Fruit fly (Drosophila melanogaster) whole organism, pupa: ENCODE results near the gene RabGGTb.
A peak's percentile ranks its signal among the peaks of the same experiment; 100 is the strongest.

ENCODE experiments used
- CG10348 ChIP-seq: fragments of 200-800 bp; sonication (Bioruptor generic); IDR thresholded peaks from 2 replicates; pipeline ENCODE4 v1.3.6; 2022; ENCODE audit warnings: missing biosample characterization, missing genetic modification characterization
- CG12605 ChIP-seq: fragments of 200-800 bp; sonication (Bioruptor generic); IDR thresholded peaks from 2 replicates; pipeline ENCODE4 v1.3.6; 2022; ENCODE audit warnings: missing biosample characterization, missing genetic modification characterization
- CG13204 ChIP-seq: fragments of 200-800 bp; sonication (Bioruptor generic); optimal IDR thresholded peaks from 2 replicates; lab custom pipeline; 2018; ENCODE audit warnings: missing biosample characterization, mild to moderate bottlenecking, missing genetic modification characterization, moderate library complexity
- CG14655 ChIP-seq: fragments of 200-800 bp; sonication (Bioruptor generic); optimal IDR thresholded peaks from 3 replicates; lab custom pipeline; 2017; ENCODE audit warnings: mild to moderate bottlenecking, missing biosample characterization, missing genetic modification reagents, missing genetic modification characterization
- CG15710 ChIP-seq: fragments of 200-800 bp; sonication (Bioruptor generic); optimal IDR thresholded peaks from 2 replicates; lab custom pipeline; 2018; ENCODE audit warnings: missing biosample characterization, mild to moderate bottlenecking, missing genetic modification characterization, moderate library complexity
- CG17806 ChIP-seq: fragments of 200-800 bp; sonication (Bioruptor generic); optimal IDR thresholded peaks from 2 replicates; lab custom pipeline; 2018; ENCODE audit warnings: missing biosample characterization, mild to moderate bottlenecking, missing genetic modification characterization, moderate library complexity
- CG32121 ChIP-seq: fragments of 200-800 bp; sonication (Bioruptor generic); IDR thresholded peaks from 2 replicates; pipeline ENCODE4 v1.3.6; 2022; ENCODE audit warnings: missing biosample characterization, missing genetic modification characterization
- CG34367 ChIP-seq: fragments of 200-800 bp; sonication (Bioruptor generic); optimal IDR thresholded peaks from 2 replicates; lab custom pipeline; 2018; ENCODE audit warnings: missing biosample characterization, mild to moderate bottlenecking, missing genetic modification characterization
- CG4496 ChIP-seq: fragments of 200-800 bp; sonication (Bioruptor generic); IDR thresholded peaks from 3 replicates; pipeline ENCODE4 v1.3.6; 2022; ENCODE audit warnings: missing biosample characterization, missing genetic modification characterization
- CG8159 ChIP-seq: fragments of 200-800 bp; sonication (Bioruptor generic); optimal IDR thresholded peaks from 3 replicates; lab custom pipeline; 2018; ENCODE audit warnings: missing biosample characterization, mild to moderate bottlenecking, missing genetic modification characterization, moderate library complexity
- CG8301 ChIP-seq: fragments of 200-800 bp; sonication (Bioruptor generic); optimal IDR thresholded peaks from 2 replicates; lab custom pipeline; 2018; ENCODE audit warnings: missing biosample characterization, mild to moderate bottlenecking, missing genetic modification characterization
- CG9948 ChIP-seq: fragments of 200-800 bp; sonication (Bioruptor generic); optimal IDR thresholded peaks from 2 replicates; lab custom pipeline; 2018; ENCODE audit warnings: missing biosample characterization, mild to moderate bottlenecking, missing genetic modification characterization, moderate library complexity
- D1 ChIP-seq: fragments of 200-800 bp; sonication (Bioruptor generic); optimal IDR thresholded peaks from 2 replicates; lab custom pipeline; 2018; ENCODE audit warnings: missing biosample characterization, mild to moderate bottlenecking, missing genetic modification characterization, moderate library complexity
- EcR ChIP-seq: fragments of 200-800 bp; sonication (Bioruptor generic); optimal IDR thresholded peaks from 3 replicates; lab custom pipeline; 2019; ENCODE audit warnings: missing biosample characterization, missing genetic modification characterization, mild to moderate bottlenecking, moderate library complexity, missing genetic modification reagents
- Ets98B ChIP-seq: fragments of 200-800 bp; sonication (Bioruptor generic); IDR thresholded peaks from 2 replicates; pipeline ENCODE4 v1.3.6; 2022; ENCODE audit warnings: missing biosample characterization, missing genetic modification characterization
- Pif1A ChIP-seq: fragments of 200-800 bp; sonication (Bioruptor generic); optimal IDR thresholded peaks from 3 replicates; lab custom pipeline; 2016; ENCODE audit warnings: missing biosample characterization, missing genetic modification characterization
- Pif1B ChIP-seq: fragments of 200-800 bp; sonication (Bioruptor generic); optimal IDR thresholded peaks from 3 replicates; lab custom pipeline; 2016; ENCODE audit warnings: missing biosample characterization, missing genetic modification characterization
- Snoo ChIP-seq: fragments of 200-800 bp; sonication (Bioruptor generic); optimal IDR thresholded peaks from 3 replicates; lab custom pipeline; 2017; ENCODE audit warnings: missing biosample characterization, mild to moderate bottlenecking, missing genetic modification characterization, inconsistent platforms
- fd96Ca ChIP-seq: fragments of 200-800 bp; sonication (Bioruptor generic); IDR thresholded peaks from 3 replicates; pipeline ENCODE4 v1.3.6; 2022; ENCODE audit warnings: missing biosample characterization, missing genetic modification characterization
- gl ChIP-seq: fragments of 200-800 bp; sonication (Bioruptor generic); optimal IDR thresholded peaks from 2 replicates; lab custom pipeline; 2018; ENCODE audit warnings: missing biosample characterization, mild to moderate bottlenecking, missing genetic modification characterization
- rn ChIP-seq: fragments of 200-800 bp; sonication (Bioruptor generic); IDR thresholded peaks from 2 replicates; pipeline ENCODE4 v1.3.6; 2022; ENCODE audit warnings: missing biosample characterization, missing genetic modification characterization

RabGGTb gene

dm6 chr2L:2910957-2911356 is 32.0 kb downstream of the RabGGTb start:
- TF ChIP-seq CG8301 (tag; lab: Kevin White, UChicago), result no peak
- TF ChIP-seq Pif1A, result no peak
- TF ChIP-seq CG34367 (tag; lab: Kevin White, UChicago), result no peak
- TF ChIP-seq CG14655, result no peak
- no peak for TF ChIP-seq D1 (tag; lab: Kevin White, UChicago)
- no peak for TF ChIP-seq CG32121 (GFP tag; lab: Robert Waterston, UW)
- TF ChIP-seq CG15710 (tag; lab: Kevin White, UChicago), result no peak
- no peak for TF ChIP-seq rn (GFP tag; lab: Robert Waterston, UW)
- no peak for TF ChIP-seq CG12605 (GFP tag; lab: Robert Waterston, UW)
- TF ChIP-seq CG4496, result no peak
- no peak for TF ChIP-seq EcR (GFP tag; lab: Kevin White, UChicago)
- no peak for TF ChIP-seq CG8159 (tag; lab: Kevin White, UChicago)
- TF ChIP-seq Snoo (tag; lab: Kevin White, UChicago), result no peak
- no peak for TF ChIP-seq fd96Ca (GFP tag; lab: Robert Waterston, UW)

- no peak for TF ChIP-seq CG13204 (GFP tag; lab: Kevin White, UChicago)
- TF ChIP-seq Pif1A, result no peak
- TF ChIP-seq CG14655, result no peak
- no peak for TF ChIP-seq EcR (GFP tag; lab: Kevin White, UChicago)
- no peak for TF ChIP-seq CG9948 (tag; lab: Kevin White, UChicago)
- no peak for TF ChIP-seq Snoo (tag; lab: Kevin White, UChicago)
- no peak for TF ChIP-seq CG8159 (tag; lab: Kevin White, UChicago)
- TF ChIP-seq CG12605 (GFP tag; lab: Robert Waterston, UW), result no peak
- no peak for TF ChIP-seq D1 (tag; lab: Kevin White, UChicago)
- TF ChIP-seq CG10348 (GFP tag; lab: Robert Waterston, UW), result no peak
- no peak for TF ChIP-seq CG4496
- TF ChIP-seq fd96Ca (GFP tag; lab: Robert Waterston, UW), result no peak
- TF ChIP-seq Ets98B, result no peak
- no peak for TF ChIP-seq CG32121 (GFP tag; lab: Robert Waterston, UW)
- no peak for TF ChIP-seq Pif1B (GFP tag; lab: Kevin White, UChicago)
- no peak for TF ChIP-seq CG8301 (tag; lab: Kevin White, UChicago)
- no peak for TF ChIP-seq rn (GFP tag; lab: Robert Waterston, UW)
- no peak for TF ChIP-seq CG17806
Observed at dm6 chr2L:2920641-2921040, 41.7 kb downstream of the RabGGTb start.

- TF ChIP-seq Pif1B (GFP tag; lab: Kevin White, UChicago) (peak; percentile 88), CG34367 (tag; lab: Kevin White, UChicago) (peak; percentile 96), CG15710 (tag; lab: Kevin White, UChicago) (peak; percentile 96), gl (tag; lab: Kevin White, UChicago) (peak; percentile 99), CG17806 (peak; percentile 91), D1 (tag; lab: Kevin White, UChicago) (peak; percentile 91), CG9948 (tag; lab: Kevin White, UChicago) (peak; percentile 91), Pif1A (peak; percentile 95), CG13204 (GFP tag; lab: Kevin White, UChicago) (peak; percentile 97), CG12605 (GFP tag; lab: Robert Waterston, UW) (peak; percentile 100), Snoo (tag; lab: Kevin White, UChicago) (peak; percentile 87), Ets98B (peak; percentile 95), fd96Ca (GFP tag; lab: Robert Waterston, UW) (peak; percentile 92), CG4496 (peak; percentile 98), rn (GFP tag; lab: Robert Waterston, UW) (peak; percentile 90), EcR (GFP tag; lab: Kevin White, UChicago) (peak; percentile 59), CG32121 (GFP tag; lab: Robert Waterston, UW) (peak; percentile 96), CG10348 (GFP tag; lab: Robert Waterston, UW) (no peak), CG8159 (tag; lab: Kevin White, UChicago) (peak; percentile 93), CG8301 (tag; lab: Kevin White, UChicago) (peak; percentile 87), CG14655 (peak; percentile 92)
- TF ChIP-seq, all 21 proteins: peak for 20
Observed at dm6 chr2L:2924266-2924801, 45.4 kb downstream of the RabGGTb start.
